Worm (Caenorhabditis elegans) whole organism, L1 larva: ENCODE data around the gene srt-29.

Experiments used
- C04F5.9 ChIP-seq: sonication (generic microtip); optimal IDR thresholded peaks from 2 replicates; lab custom pipeline; 2016; ENCODE audit warnings: missing genetic modification characterization, missing compliant biosample characterization
- C16A3.4 ChIP-seq: fragments of 150-350 bp; optimal IDR thresholded peaks from 2 replicates; lab custom pipeline; 2014; ENCODE audit warnings: missing biosample characterization, missing genetic modification characterization
- Y116A8C.19 ChIP-seq: sonication (generic microtip); optimal IDR thresholded peaks from 2 replicates; lab custom pipeline; 2016; ENCODE audit warnings: missing compliant biosample characterization, missing genetic modification characterization, borderline replicate concordance
- blmp-1 ChIP-seq: fragments of 150-350 bp; optimal IDR thresholded peaks from 2 replicates; lab custom pipeline; 2014; ENCODE audit warnings: missing biosample characterization, missing genetic modification characterization
- ceh-82 ChIP-seq, 3 experiments: fragments of 150-350 bp in 1 of 3; sonication (generic microtip) in 2 of 3; optimal IDR thresholded peaks; 2 replicates each; lab custom pipeline; 2014 to 2017; ENCODE audit warnings: missing biosample characterization in 3 of 3, missing genetic modification characterization in 3 of 3
- ceh-90 ChIP-seq: sonication (generic microtip); optimal IDR thresholded peaks from 2 replicates; lab custom pipeline; 2016; ENCODE audit warnings: missing genetic modification characterization, missing compliant biosample characterization
- dpl-1 ChIP-seq, 3 experiments: fragments of 150-350 bp in 2 of 3; sonication (generic microtip) in 1 of 3; optimal IDR thresholded peaks; 2 replicates each; lab custom pipeline; 2014 to 2017; ENCODE audit warnings: missing biosample characterization in 3 of 3, missing genetic modification characterization in 3 of 3, missing genetic modification reagents in 3 of 3
- dsc-1 ChIP-seq: sonication (generic microtip); optimal IDR thresholded peaks from 2 replicates; lab custom pipeline; 2016; ENCODE audit warnings: mild to moderate bottlenecking, missing genetic modification characterization, missing compliant biosample characterization
- efl-1 ChIP-seq, 4 experiments: fragments of 150-350 bp; optimal IDR thresholded peaks in 3 of 4; peaks in 1 of 4; 1 replicate in 1 of 4; 2 replicates in 3 of 4; lab custom pipeline; 2014; ENCODE audit warnings: missing biosample characterization in 2 of 4, missing genetic modification characterization in 2 of 4, missing genetic modification reagents in 2 of 4
- elt-2 ChIP-seq: sonication (generic microtip); optimal IDR thresholded peaks from 2 replicates; lab custom pipeline; 2016; ENCODE audit warnings: missing genetic modification characterization, mild to moderate bottlenecking, inconsistent platforms, missing compliant biosample characterization, missing genetic modification reagents
- fkh-10 ChIP-seq: sonication (generic microtip); optimal IDR thresholded peaks from 2 replicates; lab custom pipeline; 2017; ENCODE audit warnings: missing biosample characterization, missing genetic modification reagents, missing genetic modification characterization
- fkh-4 ChIP-seq: sonication (generic microtip); optimal IDR thresholded peaks from 2 replicates; lab custom pipeline; 2016; ENCODE audit warnings: missing compliant biosample characterization, missing genetic modification characterization, borderline replicate concordance
- grh-1 ChIP-seq: fragments of 200-800 bp; sonication (Bioruptor generic); IDR thresholded peaks from 2 replicates; pipeline ENCODE4 v1.3.6; 2022; ENCODE audit warnings: missing genetic modification reagents, missing genetic modification characterization, missing compliant biosample characterization
- irx-1 ChIP-seq: sonication (generic microtip); optimal IDR thresholded peaks from 2 replicates; lab custom pipeline; 2016; ENCODE audit warnings: missing genetic modification characterization, missing compliant biosample characterization
- jun-1 ChIP-seq: fragments of 150-350 bp; optimal IDR thresholded peaks from 2 replicates; lab custom pipeline; 2014; ENCODE audit warnings: missing biosample characterization, missing genetic modification reagents, missing genetic modification characterization
- lin-13 ChIP-seq: fragments of 150-350 bp; optimal IDR thresholded peaks from 2 replicates; lab custom pipeline; 2014; ENCODE audit warnings: missing biosample characterization, missing genetic modification reagents, missing genetic modification characterization
- lin-14 ChIP-seq: fragments of 200-800 bp; sonication (Bioruptor generic); optimal IDR thresholded peaks from 2 replicates; lab custom pipeline; 2018; ENCODE audit warnings: mild to moderate bottlenecking, missing genetic modification characterization, moderate library complexity, missing compliant biosample characterization
- lin-15B ChIP-seq: fragments of 150-350 bp; sonication (generic microtip); optimal IDR thresholded peaks from 3 replicates; lab custom pipeline; 2014; ENCODE audit warnings: missing biosample characterization, missing genetic modification characterization
- lin-35 ChIP-seq, 2 experiments: fragments of 150-350 bp; optimal IDR thresholded peaks; 2 replicates each; lab custom pipeline; 2014; ENCODE audit warnings: missing biosample characterization in 2 of 2, missing genetic modification characterization in 2 of 2, missing genetic modification reagents in 2 of 2
- lsy-2 ChIP-seq, 2 experiments: fragments of 150-350 bp; optimal IDR thresholded peaks; 2 replicates each; lab custom pipeline; 2014; ENCODE audit warnings: missing biosample characterization in 2 of 2, missing genetic modification characterization in 2 of 2
- mdl-1 ChIP-seq, 2 experiments: fragments of 150-350 bp; optimal IDR thresholded peaks; 2 replicates each; lab custom pipeline; 2014 to 2017; ENCODE audit warnings: missing biosample characterization in 2 of 2, missing genetic modification characterization in 2 of 2, inconsistent platforms in 1 of 2
- mef-2 ChIP-seq: fragments of 150-350 bp; optimal IDR thresholded peaks from 2 replicates; lab custom pipeline; 2014; ENCODE audit warnings: missing biosample characterization, missing genetic modification characterization
- mep-1 ChIP-seq: fragments of 150-350 bp; optimal IDR thresholded peaks from 2 replicates; lab custom pipeline; 2014; ENCODE audit warnings: missing biosample characterization, missing genetic modification characterization
- nhr-12 ChIP-seq: sonication (generic microtip); optimal IDR thresholded peaks from 2 replicates; lab custom pipeline; 2017; ENCODE audit warnings: missing biosample characterization, missing genetic modification characterization
- nhr-19 ChIP-seq: fragments of 200-800 bp; sonication (Bioruptor generic); conservative IDR thresholded peaks from 2 replicates; pipeline ENCODE4 v1.3.6; 2022; ENCODE audit warnings: missing genetic modification characterization, missing compliant biosample characterization
- nhr-20 ChIP-seq: sonication (generic microtip); optimal IDR thresholded peaks from 2 replicates; lab custom pipeline; 2016; ENCODE audit warnings: mild to moderate bottlenecking, missing genetic modification characterization, missing compliant biosample characterization
- nhr-47 ChIP-seq: sonication (generic microtip); optimal IDR thresholded peaks from 2 replicates; lab custom pipeline; 2016; ENCODE audit warnings: mild to moderate bottlenecking, missing genetic modification characterization, moderate library complexity, missing compliant biosample characterization
- nhr-71 ChIP-seq: sonication (generic microtip); optimal IDR thresholded peaks from 2 replicates; lab custom pipeline; 2016; ENCODE audit warnings: mild to moderate bottlenecking, missing genetic modification characterization, moderate library complexity, missing compliant biosample characterization
- nhr-85 ChIP-seq: sonication (generic microtip); peaks from one replicate; lab custom pipeline; 2016; ENCODE audit warnings: missing genetic modification characterization, inconsistent platforms, missing compliant biosample characterization
- nhr-90 ChIP-seq: sonication (generic microtip); optimal IDR thresholded peaks from 2 replicates; lab custom pipeline; 2016; ENCODE audit warnings: mild to moderate bottlenecking, missing genetic modification characterization, missing compliant biosample characterization; ENCODE audit not compliant: poor library complexity
- pax-3 ChIP-seq: fragments of 200-800 bp; sonication (Bioruptor generic); optimal IDR thresholded peaks from 2 replicates; lab custom pipeline; 2018; ENCODE audit warnings: mild to moderate bottlenecking, missing genetic modification characterization, moderate library complexity, missing compliant biosample characterization
- rnt-1 ChIP-seq: sonication (generic microtip); optimal IDR thresholded peaks from 2 replicates; lab custom pipeline; 2016; ENCODE audit warnings: mild to moderate bottlenecking, missing genetic modification characterization, moderate library complexity, missing compliant biosample characterization
- skn-1 ChIP-seq: fragments of 150-350 bp; optimal IDR thresholded peaks from 2 replicates; lab custom pipeline; 2014; ENCODE audit warnings: missing biosample characterization, missing genetic modification characterization
- snu-23 ChIP-seq: sonication (generic microtip); optimal IDR thresholded peaks from 2 replicates; lab custom pipeline; 2016; ENCODE audit warnings: missing genetic modification characterization, missing compliant biosample characterization
- sup-37 ChIP-seq: fragments of 200-800 bp; sonication (Bioruptor generic); optimal IDR thresholded peaks from 2 replicates; lab custom pipeline; 2018; ENCODE audit warnings: mild to moderate bottlenecking, missing genetic modification characterization, missing compliant biosample characterization
- swsn-7 ChIP-seq: sonication (generic microtip); optimal IDR thresholded peaks from 2 replicates; lab custom pipeline; 2016; ENCODE audit warnings: missing genetic modification characterization, missing compliant biosample characterization
- tbx-2 ChIP-seq: sonication (generic microtip); optimal IDR thresholded peaks from 2 replicates; lab custom pipeline; 2016; ENCODE audit warnings: missing genetic modification characterization, missing compliant biosample characterization
- vab-15 ChIP-seq: sonication (generic microtip); optimal IDR thresholded peaks from 2 replicates; lab custom pipeline; 2017; ENCODE audit warnings: missing genotype, mild to moderate bottlenecking, missing genetic modification characterization, missing compliant biosample characterization
- xbp-1 ChIP-seq: sonication (generic microtip); optimal IDR thresholded peaks from 2 replicates; lab custom pipeline; 2016; ENCODE audit warnings: missing genetic modification characterization, missing compliant biosample characterization

Gene srt-29

ce11 chrV:2677648-2678047, 41.3 kb downstream of the srt-29 start:
- TF ChIP-seq lsy-2 (tag; optimal IDR thresholded peaks at IDR 0.05; lab: Kevin White, UChicago): no peak
- TF ChIP-seq Y116A8C.19: no peak
- TF ChIP-seq nhr-20 (tag; lab: Kevin White, UChicago): no peak
- no peak for TF ChIP-seq nhr-47 (tag; lab: Kevin White, UChicago)
- TF ChIP-seq skn-1 (tag; lab: Kevin White, UChicago): no peak
- no peak for TF ChIP-seq lin-15B (tag; lab: Kevin White, UChicago)
- no peak for TF ChIP-seq irx-1 (tag; lab: Kevin White, UChicago)
- no peak for TF ChIP-seq rnt-1 (tag; lab: Kevin White, UChicago)
- no peak for TF ChIP-seq ceh-90 (tag; lab: Kevin White, UChicago)
- no peak for TF ChIP-seq mef-2 (tag; lab: Kevin White, UChicago)
- no peak for TF ChIP-seq swsn-7 (tag; lab: Kevin White, UChicago)
- no peak for TF ChIP-seq nhr-19 (GFP tag; lab: Robert Waterston, UW)
- TF ChIP-seq efl-1 (optimal IDR thresholded peaks at IDR 0.05; lab: Kevin White, UChicago): no peak
- no peak for TF ChIP-seq efl-1 (GFP tag; optimal IDR thresholded peaks at IDR 0.05 in 1 of 2; lab: Kevin White, UChicago)
- TF ChIP-seq C04F5.9 (tag; lab: Kevin White, UChicago): no peak
- TF ChIP-seq nhr-12 (tag; lab: Kevin White, UChicago): no peak

ce11 chrV:2675692-2676091, 43.2 kb downstream of the srt-29 start:
- TF ChIP-seq efl-1 (optimal IDR thresholded peaks at IDR 0.05; lab: Kevin White, UChicago) (no peak), efl-1 (GFP tag; optimal IDR thresholded peaks at IDR 0.05 in 1 of 2; lab: Kevin White, UChicago) (peak in 1 of 2 experiments; percentile 50), pax-3 (tag; lab: Kevin White, UChicago) (no peak), blmp-1 (peak; percentile 93)

- TF ChIP-seq mdl-1 (tag; optimal IDR thresholded peaks at IDR 0.05; lab: Kevin White, UChicago) (peak in 1 of 2 experiments; percentile 12), xbp-1 (tag; lab: Kevin White, UChicago) (peak; percentile 15), fkh-10 (GFP tag; lab: Kevin White, UChicago) (peak; percentile 4), skn-1 (tag; lab: Kevin White, UChicago) (peak; percentile 15), lin-13 (GFP tag; lab: Kevin White, UChicago) (no peak), vab-15 (tag; lab: Kevin White, UChicago) (no peak), tbx-2 (tag; lab: Kevin White, UChicago) (peak; percentile 14), grh-1 (no peak), efl-1 (optimal IDR thresholded peaks at IDR 0.05; lab: Kevin White, UChicago) (peak; percentile 31 to 34), efl-1 (GFP tag; optimal IDR thresholded peaks at IDR 0.05 in 1 of 2; lab: Kevin White, UChicago) (peak; percentile 33 to 95), snu-23 (GFP tag; lab: Kevin White, UChicago) (peak; percentile 53), rnt-1 (tag; lab: Kevin White, UChicago) (peak; percentile 45), irx-1 (tag; lab: Kevin White, UChicago) (peak; percentile 2), pax-3 (tag; lab: Kevin White, UChicago) (no peak), nhr-71 (tag; lab: Kevin White, UChicago) (peak; percentile 47), ceh-82 (tag; optimal IDR thresholded peaks at IDR 0.05; lab: Kevin White, UChicago) (peak in 2 of 3 experiments; percentile 31 to 37), blmp-1 (peak; percentile 27), lin-14 (peak; percentile 41), lsy-2 (tag; optimal IDR thresholded peaks at IDR 0.05; lab: Kevin White, UChicago) (peak; percentile 30 to 59), nhr-20 (tag; lab: Kevin White, UChicago) (peak; percentile 59), C16A3.4 (tag; lab: Kevin White, UChicago) (peak; percentile 31), ceh-90 (tag; lab: Kevin White, UChicago) (no peak), nhr-90 (tag; lab: Kevin White, UChicago) (peak; percentile 53), elt-2 (tag; lab: Kevin White, UChicago) (no peak), nhr-85 (tag; lab: Kevin White, UChicago) (peak; percentile 36), nhr-47 (tag; lab: Kevin White, UChicago) (peak; percentile 59), dpl-1 (GFP tag; optimal IDR thresholded peaks at IDR 0.05; lab: Kevin White, UChicago) (peak; percentile 25 to 40 (median 25)), lin-35 (GFP tag; optimal IDR thresholded peaks at IDR 0.05; lab: Kevin White, UChicago) (peak; percentile 32 to 61), sup-37 (GFP tag; lab: Kevin White, UChicago) (no peak), jun-1 (tag; lab: Kevin White, UChicago) (peak; percentile 29), swsn-7 (tag; lab: Kevin White, UChicago) (peak; percentile 33), dsc-1 (tag; lab: Kevin White, UChicago) (peak; percentile 25), fkh-4 (no peak), mep-1 (tag; lab: Kevin White, UChicago) (peak; percentile 10)
These were observed 45.1 kb downstream of the srt-29 start for ce11 chrV:2673807-2674206.
